Fruit fly (Drosophila melanogaster): ENCODE results near the gene sinah.

Gene sinah

dm6 chr3L:16865123-16865831, 6.4 kb downstream of the sinah start, which contains the start of gene Lmpt (continued):
- TF ChIP-seq slp2 (GFP tag; optimal IDR thresholded peaks at IDR 0.05) (no peak), PHDP (tag; optimal IDR thresholded peaks at IDR 0.05) (peak; percentile 30), gro (GFP tag; optimal IDR thresholded peaks at IDR 0.05) (no peak), CG30403 (GFP tag; optimal IDR thresholded peaks at IDR 0.05) (no peak), CoRest (tag; optimal IDR thresholded peaks at IDR 0.05) (peak; percentile 5), trem (tag; optimal IDR thresholded peaks at IDR 0.05) (peak; percentile 48), CG9817 (tag; optimal IDR thresholded peaks at IDR 0.05) (no peak), danr (GFP tag; IDR thresholded peaks at IDR 0.05) (no peak), CG8281 (tag; optimal IDR thresholded peaks at IDR 0.05) (no peak), CG7987 (GFP tag; optimal IDR thresholded peaks at IDR 0.05) (no peak), cg (GFP tag; optimal IDR thresholded peaks at IDR 0.05) (peak; percentile 85), Drgx (GFP tag; IDR thresholded peaks at IDR 0.05) (0 out of 2 replicates have a peak, but pooled peaks have one; percentile 25), aop (GFP tag; IDR thresholded peaks at IDR 0.05) (no peak), CG12104 (GFP tag; optimal IDR thresholded peaks at IDR 0.05) (no peak), nau (GFP tag; optimal IDR thresholded peaks at IDR 0.05) (no peak), CG17912 (GFP tag; optimal IDR thresholded peaks at IDR 0.05) (no peak), p53 (GFP tag; optimal IDR thresholded peaks at IDR 0.05) (no peak), CG2202 (tag; optimal IDR thresholded peaks at IDR 0.05) (no peak), CG18619 (GFP tag; optimal IDR thresholded peaks at IDR 0.05) (no peak), kni (GFP tag; optimal IDR thresholded peaks at IDR 0.05) (no peak), ato (GFP tag; IDR thresholded peaks at IDR 0.05; ENCODE audit: partially characterized antibody) (no peak), CG11695 (GFP tag; IDR thresholded peaks at IDR 0.05) (no peak), CG14441 (GFP tag; IDR thresholded peaks at IDR 0.05) (no peak), CG31441 (GFP tag; IDR thresholded peaks at IDR 0.05) (peak; percentile 28; the same call in 1 of the 2 replicates), Myb (GFP tag; optimal IDR thresholded peaks at IDR 0.05) (peak; percentile 92), Pdp1 (GFP tag; optimal IDR thresholded peaks at IDR 0.05) (peak in 1 of 2 experiments; percentile 45), Ssrp (tag; optimal IDR thresholded peaks at IDR 0.05) (no peak), CG12769 (tag; optimal IDR thresholded peaks at IDR 0.05) (no peak), Dbx (GFP tag; IDR thresholded peaks at IDR 0.05) (no peak), slou (GFP tag; optimal IDR thresholded peaks at IDR 0.05) (no peak), CG17186 (GFP tag; optimal IDR thresholded peaks at IDR 0.05) (no peak), CG3726 (GFP tag; IDR thresholded peaks at IDR 0.05) (no peak), HLHmδ (GFP tag; optimal IDR thresholded peaks at IDR 0.05) (no peak), cwo (GFP tag; optimal IDR thresholded peaks at IDR 0.05) (no peak), CG11093 (GFP tag; IDR thresholded peaks at IDR 0.05) (no peak), NFAT (GFP tag; IDR thresholded peaks at IDR 0.05) (no peak), CG15696 (tag; optimal IDR thresholded peaks at IDR 0.05) (no peak), Gsc (GFP tag; IDR thresholded peaks at IDR 0.05) (no peak), unc-4 (GFP tag; IDR thresholded peaks at IDR 0.05; ENCODE audit: partially characterized antibody) (no peak), pros (GFP tag; optimal IDR thresholded peaks at IDR 0.05) (peak; percentile 26), seq (GFP tag; IDR thresholded peaks at IDR 0.05) (no peak), pb (GFP tag; optimal IDR thresholded peaks at IDR 0.05) (no peak), schlank (tag; optimal IDR thresholded peaks at IDR 0.05) (no peak), TFAM (GFP tag; optimal IDR thresholded peaks at IDR 0.05) (no peak), CG6765 (GFP tag; optimal IDR thresholded peaks at IDR 0.05) (no peak), CG12236 (GFP tag; optimal IDR thresholded peaks at IDR 0.05) (no peak), CG9609 (GFP tag; optimal IDR thresholded peaks at IDR 0.05) (no peak), prd (optimal IDR thresholded peaks at IDR 0.05) (no peak), prd (GFP tag; IDR thresholded peaks at IDR 0.05) (no peak), Hr3 (GFP tag; optimal IDR thresholded peaks at IDR 0.05) (no peak)
